Worm (Caenorhabditis elegans): ENCODE results near the gene rpn-6.2.

DNA sequence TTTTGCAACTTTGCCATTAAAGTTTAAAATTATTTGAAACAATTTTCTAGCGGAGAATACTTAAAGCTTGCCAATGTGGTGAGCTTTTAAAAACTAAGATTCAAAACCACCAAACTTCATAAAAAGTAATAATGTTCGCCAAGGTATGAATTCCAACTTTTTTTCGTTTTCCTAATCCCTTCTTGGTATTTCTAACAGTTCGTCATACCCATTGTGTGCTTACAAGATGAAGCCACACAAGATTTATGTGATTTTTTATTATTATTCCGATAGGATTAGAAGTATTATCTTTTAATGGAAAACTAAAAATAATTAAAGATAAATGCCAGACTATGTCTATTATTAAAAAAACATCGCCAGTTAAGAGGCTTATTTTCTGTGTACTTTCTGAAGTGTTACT, 13.7 kb downstream of the rpn-6.2 start:
- TF ChIP-seq ztf-29 (GFP tag; IDR thresholded peaks at IDR 0.05): no peak
- no peak for TF ChIP-seq tab-1 (GFP tag; IDR thresholded peaks at IDR 0.05)
- no peak for TF ChIP-seq cog-1 (tag; optimal IDR thresholded peaks at IDR 0.05)
- no peak for TF ChIP-seq klf-2 (GFP tag; conservative IDR thresholded peaks at IDR 0.05)
- no peak for TF ChIP-seq flt-1 (GFP tag; IDR thresholded peaks at IDR 0.05)
